Worm (Caenorhabditis elegans) whole organism, L4 larva: Measurements from ENCODE around the gene F15E6.5.

ENCODE experiments used
- lim-7 ChIP-seq: fragments of 200-800 bp; sonication (Bioruptor generic); IDR thresholded peaks from 2 replicates; pipeline ENCODE4 v1.3.6; 2022; ENCODE audit warnings: missing genetic modification characterization, missing compliant biosample characterization
- lin-39 ChIP-seq: fragments of 150-350 bp; optimal IDR thresholded peaks from 2 replicates; lab custom pipeline; 2014; ENCODE audit warnings: missing biosample characterization, missing genetic modification reagents, missing genetic modification characterization

ce11 chrIV:4264649-4265048 lies 24.7 kb upstream of the F15E6.5 start:
- TF ChIP-seq lin-39 (tag; lab: Kevin White, UChicago) = no peak
- no peak for TF ChIP-seq lim-7
